Fruit fly (Drosophila melanogaster): ENCODE results near the gene Teh3.

Teh3 gene

dm6 chr3L:4169957-4170651, 14.4 kb downstream of the Teh3 start, which contains the start of gene Ero1L (continued):
- TF ChIP-seq CG14441 (GFP tag; IDR thresholded peaks at IDR 0.05) (0 out of 2 replicates have a peak, but pooled peaks have one; percentile 31), slbo (GFP tag; IDR thresholded peaks at IDR 0.05) (no peak), p53 (GFP tag; optimal IDR thresholded peaks at IDR 0.05) (no peak), fd102C (GFP tag; optimal IDR thresholded peaks at IDR 0.05) (no peak), CG13424 (tag; optimal IDR thresholded peaks at IDR 0.05) (no peak), fu2 (GFP tag; optimal IDR thresholded peaks at IDR 0.05) (no peak), Asciz (GFP tag; optimal IDR thresholded peaks at IDR 0.05) (no peak), Side (GFP tag; optimal IDR thresholded peaks at IDR 0.05) (no peak), cad (GFP tag; optimal IDR thresholded peaks at IDR 0.05) (no peak), dmrt99B (tag; optimal IDR thresholded peaks at IDR 0.05) (no peak), nerfin-2 (GFP tag; IDR thresholded peaks at IDR 0.05; ENCODE audit: partially characterized antibody) (peak; percentile 48; the same call in 1 of the 2 replicates), CG7928 (GFP tag; optimal IDR thresholded peaks at IDR 0.05) (peak; percentile 98), CG15011 (GFP tag; optimal IDR thresholded peaks at IDR 0.05) (no peak), Hmr (GFP tag; optimal IDR thresholded peaks at IDR 0.05) (peak; percentile 26), mld (GFP tag; IDR thresholded peaks at IDR 0.05; ENCODE audit: partially characterized antibody) (no peak), Jarid2 (GFP tag; optimal IDR thresholded peaks at IDR 0.05) (no peak), CG12236 (GFP tag; optimal IDR thresholded peaks at IDR 0.05) (no peak), CG13296 (GFP tag; optimal IDR thresholded peaks at IDR 0.05) (no peak), Sin3A (optimal IDR thresholded peaks at IDR 0.05) (peak; percentile 41), B-H1 (GFP tag; IDR thresholded peaks at IDR 0.05) (no peak), fd96Cb (tag; optimal IDR thresholded peaks at IDR 0.05) (peak; percentile 14), Xrp1 (GFP tag; IDR thresholded peaks at IDR 0.05) (peak; percentile 27; the same call in 1 of the 2 replicates), Sry-β (GFP tag; optimal IDR thresholded peaks at IDR 0.05) (peak; percentile 0), CTCF (GFP tag; optimal IDR thresholded peaks at IDR 0.05) (peak; percentile 14), CoRest (tag; optimal IDR thresholded peaks at IDR 0.05) (peak; percentile 69), CG9932 (GFP tag; IDR thresholded peaks at IDR 0.05) (peak; percentile 25; the same call in 1 of the 2 replicates), nerfin-1 (tag; optimal IDR thresholded peaks at IDR 0.05) (peak; percentile 21), nmo (GFP tag; optimal IDR thresholded peaks at IDR 0.05) (peak; percentile 53), tin (GFP tag; optimal IDR thresholded peaks at IDR 0.05) (peak; percentile 35), zen2 (GFP tag; IDR thresholded peaks at IDR 0.05; ENCODE audit: partially characterized antibody) (no peak), CG16815 (GFP tag; optimal IDR thresholded peaks at IDR 0.05) (no peak), jigr1 (GFP tag; IDR thresholded peaks at IDR 0.05) (no peak), CG9727 (GFP tag; optimal IDR thresholded peaks at IDR 0.05) (no peak), cas (GFP tag; IDR thresholded peaks at IDR 0.05) (no peak), disco-r (GFP tag; optimal IDR thresholded peaks at IDR 0.05) (no peak), Hsf (GFP tag; optimal IDR thresholded peaks at IDR 0.05) (no peak), dmrt11E (tag; optimal IDR thresholded peaks at IDR 0.05) (no peak), CG18619 (GFP tag; optimal IDR thresholded peaks at IDR 0.05) (peak; percentile 13), CG6272 (GFP tag; IDR thresholded peaks at IDR 0.05) (no peak), CG7357 (GFP tag; IDR thresholded peaks at IDR 0.05) (no peak), Spps (tag; optimal IDR thresholded peaks at IDR 0.05) (no peak), CG7271 (tag; optimal IDR thresholded peaks at IDR 0.05) (peak; percentile 33), ems (GFP tag; optimal IDR thresholded peaks at IDR 0.05) (no peak), CG4730 (GFP tag; IDR thresholded peaks at IDR 0.05) (no peak), Taf1 (GFP tag; IDR thresholded peaks at IDR 0.05) (no peak), CG11723 (GFP tag; optimal IDR thresholded peaks at IDR 0.05) (no peak), CG9609 (GFP tag; optimal IDR thresholded peaks at IDR 0.05) (no peak), phol (tag; optimal IDR thresholded peaks at IDR 0.05) (peak; percentile 85), ken (GFP tag; IDR thresholded peaks at IDR 0.05) (no peak), jing (GFP tag; optimal IDR thresholded peaks at IDR 0.05) (no peak), GATAe (GFP tag; conservative IDR thresholded peaks at IDR 0.05) (no peak)

Data from whole organism, embryonic.